Fruit fly (Drosophila melanogaster) whole organism, wandering third instar larva: ENCODE results near the gene Atat.

Experiments used
- Abd-B ChIP-seq: fragments of >200 bp; optimal IDR thresholded peaks from 2 replicates; lab custom pipeline; 2017; ENCODE audit warnings: missing biosample characterization, missing genetic modification characterization
- CG32264 ChIP-seq: fragments of 200-800 bp; sonication (Bioruptor generic); optimal IDR thresholded peaks from 2 replicates; lab custom pipeline; 2016; ENCODE audit warnings: missing biosample characterization, missing genetic modification characterization
- CG9705 ChIP-seq: fragments of 200-800 bp; sonication (Bioruptor generic); optimal IDR thresholded peaks from 2 replicates; lab custom pipeline; 2018; ENCODE audit warnings: missing biosample characterization, mild to moderate bottlenecking, missing genetic modification characterization
- CrebA ChIP-seq: fragments of 200-800 bp; sonication (Bioruptor generic); optimal IDR thresholded peaks from 2 replicates; lab custom pipeline; 2016; ENCODE audit warnings: missing biosample characterization, mild to moderate bottlenecking, missing genetic modification characterization, borderline replicate concordance
- Dfd ChIP-seq: fragments of >200 bp; optimal IDR thresholded peaks from 2 replicates; lab custom pipeline; 2017; ENCODE audit warnings: missing biosample characterization, missing genetic modification characterization
- Dif ChIP-seq: fragments of 200-275, 200-300 bp; sonication (Bioruptor generic); optimal IDR thresholded peaks from 2 replicates; lab custom pipeline; 2018; ENCODE audit warnings: missing biosample characterization, missing genetic modification characterization; ENCODE audit not compliant: partially characterized antibody
- GATAd ChIP-seq: sonication (Bioruptor generic); optimal IDR thresholded peaks from 2 replicates; lab custom pipeline; 2016; ENCODE audit warnings: missing biosample characterization, missing genetic modification characterization
- HLH106 ChIP-seq: fragments of 200-800 bp; optimal IDR thresholded peaks from 3 replicates; lab custom pipeline; 2019; ENCODE audit warnings: missing biosample characterization, mild to moderate bottlenecking, missing genetic modification characterization, moderate library complexity
- Hnf4 ChIP-seq: fragments of 200-800 bp; sonication (Bioruptor generic); optimal IDR thresholded peaks from 2 replicates; lab custom pipeline; 2016; ENCODE audit warnings: missing biosample characterization, mild to moderate bottlenecking, missing genetic modification characterization
- Hr78 ChIP-seq: fragments of >200 bp; optimal IDR thresholded peaks from 2 replicates; lab custom pipeline; 2017; ENCODE audit warnings: missing biosample characterization, missing genetic modification characterization
- Hr83 ChIP-seq: fragments of 200-300 bp; sonication (Bioruptor generic); optimal IDR thresholded peaks from 2 replicates; lab custom pipeline; 2016; ENCODE audit warnings: missing biosample characterization, mild to moderate bottlenecking, missing genetic modification characterization, moderate library complexity; ENCODE audit not compliant: poor library complexity, severe bottlenecking
- Jra ChIP-seq: sonication (Bioruptor generic); optimal IDR thresholded peaks from 2 replicates; lab custom pipeline; 2016; ENCODE audit warnings: missing biosample characterization, missing genetic modification characterization
- Mio ChIP-seq: sonication (Bioruptor generic); optimal IDR thresholded peaks from 2 replicates; lab custom pipeline; 2016; ENCODE audit warnings: missing biosample characterization, missing genetic modification characterization
- Myc ChIP-seq: fragments of >200 bp; optimal IDR thresholded peaks from 2 replicates; lab custom pipeline; 2017
- N ChIP-seq: fragments of >200 bp; optimal IDR thresholded peaks from 2 replicates; lab custom pipeline; 2018; ENCODE audit warnings: missing biosample characterization, missing external identifiers, missing genetic modification characterization
- OdsH ChIP-seq: fragments of 200-800 bp; sonication (Bioruptor generic); optimal IDR thresholded peaks from 2 replicates; lab custom pipeline; 2016; ENCODE audit warnings: missing biosample characterization, mild to moderate bottlenecking, missing genetic modification characterization
- Rel ChIP-seq, 2 experiments: fragments of 200-800 bp; sonication (Bioruptor generic) in 1 of 2; optimal IDR thresholded peaks; 2 replicates in 1 of 2; 3 replicates in 1 of 2; lab custom pipeline; 2016 to 2019; ENCODE audit warnings: mild to moderate bottlenecking in 2 of 2, missing biosample characterization in 2 of 2, missing genetic modification characterization in 2 of 2, moderate library complexity in 1 of 2
- Sp1 ChIP-seq: fragments of 200-800 bp; sonication (Bioruptor generic); optimal IDR thresholded peaks from 3 replicates; lab custom pipeline; 2019; ENCODE audit warnings: missing biosample characterization, mild to moderate bottlenecking, missing genetic modification characterization, moderate library complexity
- Vsx2 ChIP-seq: fragments of 200-300, 225-300 bp; sonication (Bioruptor generic); optimal IDR thresholded peaks from 2 replicates; lab custom pipeline; 2018; ENCODE audit warnings: missing biosample characterization, missing genetic modification characterization; ENCODE audit not compliant: partially characterized antibody
- br ChIP-seq: fragments of 200-800 bp; sonication (Bioruptor generic); optimal IDR thresholded peaks from 2 replicates; lab custom pipeline; 2016; ENCODE audit warnings: missing biosample characterization, missing genetic modification characterization
- brk ChIP-seq: fragments of 200-800 bp; sonication (Bioruptor generic); optimal IDR thresholded peaks from 2 replicates; lab custom pipeline; 2016; ENCODE audit warnings: missing biosample characterization, mild to moderate bottlenecking, missing genetic modification characterization
- dl ChIP-seq, 2 experiments: fragments of 175-275, 200-275 bp in 1 of 2; fragments of 200-275 bp in 1 of 2; sonication (Bioruptor generic); optimal IDR thresholded peaks; lab custom pipeline; 2018; ENCODE audit warnings: mild to moderate bottlenecking in 2 of 2, missing biosample characterization in 2 of 2, missing genetic modification characterization in 2 of 2, moderate library complexity in 2 of 2; ENCODE audit not compliant: partially characterized antibody in 2 of 2, insufficient read depth in 1 of 2
- dmrt93B ChIP-seq: fragments of 200-800 bp; sonication (Bioruptor generic); optimal IDR thresholded peaks from 2 replicates; lab custom pipeline; 2018; ENCODE audit warnings: missing biosample characterization, mild to moderate bottlenecking, missing genetic modification characterization
- dsf ChIP-seq: sonication (Bioruptor generic); optimal IDR thresholded peaks from 2 replicates; lab custom pipeline; 2016; ENCODE audit warnings: missing biosample characterization, missing genetic modification characterization, borderline replicate concordance
- ey ChIP-seq: fragments of 200-800 bp; sonication (Bioruptor generic); optimal IDR thresholded peaks from 2 replicates; lab custom pipeline; 2016; ENCODE audit warnings: missing biosample characterization, missing genetic modification characterization
- foxo ChIP-seq, 2 experiments: fragments of 200-800 bp; sonication (Bioruptor generic); optimal IDR thresholded peaks; 2 replicates in 1 of 2; 3 replicates in 1 of 2; lab custom pipeline; 2016 to 2017; ENCODE audit warnings: missing biosample characterization in 2 of 2, missing genetic modification characterization in 2 of 2
- fru ChIP-seq: fragments of 200-800 bp; sonication (Bioruptor generic); optimal IDR thresholded peaks from 3 replicates; lab custom pipeline; 2016; ENCODE audit warnings: missing biosample characterization, mild to moderate bottlenecking, missing genetic modification characterization
- h ChIP-seq: fragments of 200-800 bp; sonication (Bioruptor generic); optimal IDR thresholded peaks from 3 replicates; lab custom pipeline; 2016; ENCODE audit warnings: missing biosample characterization, mild to moderate bottlenecking, missing genetic modification characterization
- jim ChIP-seq: fragments of 175-275, 200-325 bp; sonication (Bioruptor generic); optimal IDR thresholded peaks from 2 replicates; lab custom pipeline; 2016; ENCODE audit warnings: missing biosample characterization, mild to moderate bottlenecking, missing genetic modification characterization
- lola ChIP-seq: fragments of >200 bp; optimal IDR thresholded peaks from 2 replicates; lab custom pipeline; 2017; ENCODE audit warnings: missing biosample characterization, missing genetic modification characterization
- pan ChIP-seq: fragments of >200 bp; optimal IDR thresholded peaks from 2 replicates; lab custom pipeline; 2017
- psq ChIP-seq: fragments of 200-800 bp; sonication (Bioruptor generic); optimal IDR thresholded peaks from 3 replicates; lab custom pipeline; 2017; ENCODE audit warnings: missing biosample characterization, mild to moderate bottlenecking, missing genetic modification characterization, moderate library complexity
- rgr ChIP-seq: fragments of 200-800 bp; sonication (Bioruptor generic); optimal IDR thresholded peaks from 3 replicates; lab custom pipeline; 2016; ENCODE audit warnings: missing biosample characterization, mild to moderate bottlenecking, missing genetic modification characterization
- sage ChIP-seq: fragments of 200-800 bp; sonication (Bioruptor generic); optimal IDR thresholded peaks from 2 replicates; lab custom pipeline; 2016; ENCODE audit warnings: missing biosample characterization, mild to moderate bottlenecking, missing genetic modification characterization
- sv ChIP-seq: fragments of 200-800 bp; sonication (Bioruptor generic); optimal IDR thresholded peaks from 3 replicates; lab custom pipeline; 2016; ENCODE audit warnings: missing biosample characterization, missing genetic modification characterization
- tai ChIP-seq: sonication (Bioruptor generic); optimal IDR thresholded peaks from 2 replicates; lab custom pipeline; 2016; ENCODE audit warnings: missing biosample characterization, missing genetic modification characterization
- usp ChIP-seq: fragments of >200 bp; optimal IDR thresholded peaks from 2 replicates; lab custom pipeline; 2017; ENCODE audit warnings: missing biosample characterization, missing genetic modification characterization
- woc ChIP-seq: sonication (Bioruptor generic); optimal IDR thresholded peaks from 2 replicates; lab custom pipeline; 2016; ENCODE audit warnings: missing biosample characterization, mild to moderate bottlenecking, missing genetic modification characterization

Gene Atat

DNA sequence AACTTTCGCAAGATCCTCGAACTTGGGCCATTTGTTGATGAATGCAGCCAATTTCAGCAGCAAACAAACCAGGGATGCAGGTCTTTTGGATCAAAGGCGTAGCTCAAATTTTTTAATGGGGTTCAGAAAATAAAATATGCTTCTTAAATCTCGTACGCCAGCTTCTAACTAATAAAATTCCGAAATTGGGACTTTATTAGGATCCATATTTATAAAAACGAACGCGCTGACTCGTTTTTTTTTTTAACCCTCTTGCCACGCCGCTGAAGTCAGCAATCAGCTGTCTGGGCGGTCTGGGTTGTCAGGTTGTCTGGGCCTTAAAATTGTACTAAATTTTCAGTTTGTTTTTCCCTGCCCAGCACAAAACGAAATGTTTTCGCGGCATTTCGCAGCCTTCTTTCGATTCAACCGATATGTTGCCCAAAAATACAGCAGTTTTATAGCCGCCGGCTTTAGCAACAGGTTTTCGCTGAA lies 31.1 kb upstream of the Atat start, which contains the start of gene CG3437:
Gene CG3437 (minus strand): TSS at position 51 of the 474 bp plus-strand sequence.
- TF ChIP-seq woc (GFP tag; lab: Kevin White, UChicago): peak; percentile 99
- no peak for TF ChIP-seq N (GFP tag; lab: Kevin White, UChicago)
- TF ChIP-seq foxo (GFP tag; optimal IDR thresholded peaks at IDR 0.05; lab: Kevin White, UChicago): peak; percentile 99 to 100
- TF ChIP-seq Jra (GFP tag; lab: Kevin White, UChicago): peak; percentile 98
- TF ChIP-seq Hr78 (GFP tag; lab: Kevin White, UChicago): no peak
- peak; percentile 99 for TF ChIP-seq Hr83 (GFP tag; lab: Kevin White, UChicago)
- TF ChIP-seq Myc (lab: Kevin White, UChicago): no peak
- peak; percentile 99 for TF ChIP-seq h
- TF ChIP-seq Dfd (GFP tag; lab: Kevin White, UChicago): peak; percentile 92
- peak; percentile 98 for TF ChIP-seq sv (GFP tag; lab: Kevin White, UChicago)
- no peak for TF ChIP-seq Abd-B (GFP tag; lab: Kevin White, UChicago)
- TF ChIP-seq psq (GFP tag; lab: Kevin White, UChicago): peak; percentile 97
- peak; percentile 97 for TF ChIP-seq Mio
- TF ChIP-seq dmrt93B (GFP tag; lab: Kevin White, UChicago): peak; percentile 99
- TF ChIP-seq brk: peak; percentile 98
- TF ChIP-seq CG32264 (GFP tag; lab: Kevin White, UChicago): peak; percentile 99
- TF ChIP-seq lola: no peak
- TF ChIP-seq br (GFP tag; lab: Kevin White, UChicago): peak; percentile 99
- no peak for TF ChIP-seq tai (GFP tag; lab: Kevin White, UChicago)
- TF ChIP-seq ey (GFP tag; lab: Kevin White, UChicago): peak; percentile 99
- peak; percentile 99 for TF ChIP-seq CG9705 (GFP tag; lab: Kevin White, UChicago)
- TF ChIP-seq Rel (GFP tag; optimal IDR thresholded peaks at IDR 0.05; lab: Kevin White, UChicago): peak; percentile 95
- TF ChIP-seq Rel (tag; optimal IDR thresholded peaks at IDR 0.05; lab: Kevin White, UChicago): peak; percentile 89
- no peak for TF ChIP-seq usp (GFP tag; lab: Kevin White, UChicago)
- peak; percentile 100 for TF ChIP-seq rgr (GFP tag; lab: Kevin White, UChicago)
- TF ChIP-seq OdsH: peak; percentile 99
- TF ChIP-seq CrebA: no peak
- no peak for TF ChIP-seq Dif (GFP tag; lab: Kevin White, UChicago)
- TF ChIP-seq dsf (GFP tag; lab: Kevin White, UChicago): peak; percentile 96
- TF ChIP-seq Vsx2 (GFP tag; lab: Kevin White, UChicago): no peak
- TF ChIP-seq HLH106: peak; percentile 99
- peak; percentile 100 for TF ChIP-seq Sp1 (GFP tag; lab: Kevin White, UChicago)
- TF ChIP-seq Hnf4 (GFP tag; lab: Kevin White, UChicago): peak; percentile 99
- peak; percentile 99 for TF ChIP-seq fru (GFP tag; lab: Kevin White, UChicago)
- no peak for TF ChIP-seq pan (lab: Kevin White, UChicago)
- TF ChIP-seq dl (GFP tag; optimal IDR thresholded peaks at IDR 0.05; lab: Kevin White, UChicago; ENCODE audit: insufficient read depth in 1 of 2, partially characterized antibody in 2 of 2): no peak
- peak; percentile 91 for TF ChIP-seq jim (GFP tag; lab: Kevin White, UChicago)
- TF ChIP-seq sage (GFP tag; lab: Kevin White, UChicago): peak; percentile 98
- TF ChIP-seq GATAd (GFP tag; lab: Kevin White, UChicago): peak; percentile 98
- TF ChIP-seq, all 38 proteins: peak for 26

- no peak for TF ChIP-seq h
- no peak for TF ChIP-seq usp (GFP tag; lab: Kevin White, UChicago)
- TF ChIP-seq sage (GFP tag; lab: Kevin White, UChicago): no peak
- no peak for TF ChIP-seq brk
- TF ChIP-seq rgr (GFP tag; lab: Kevin White, UChicago): no peak
These were observed 29.8 kb upstream of the Atat start for dm6 chr3L:9456389-9456788.
